Worm (Caenorhabditis elegans): ENCODE measurements around the gene klp-6.

klp-6 gene

ce11 chrIII:5030629-5031028, at the start of gene klp-6:
TSS of gene klp-6 (plus strand) at chrIII:5030929.
- TF ChIP-seq nhr-28 (tag; optimal IDR thresholded peaks at IDR 0.05) (no peak), lir-3 (tag; optimal IDR thresholded peaks at IDR 0.05; ENCODE audit: poor library complexity) (no peak), lsy-2 (tag; optimal IDR thresholded peaks at IDR 0.05) (no peak)

DNA sequence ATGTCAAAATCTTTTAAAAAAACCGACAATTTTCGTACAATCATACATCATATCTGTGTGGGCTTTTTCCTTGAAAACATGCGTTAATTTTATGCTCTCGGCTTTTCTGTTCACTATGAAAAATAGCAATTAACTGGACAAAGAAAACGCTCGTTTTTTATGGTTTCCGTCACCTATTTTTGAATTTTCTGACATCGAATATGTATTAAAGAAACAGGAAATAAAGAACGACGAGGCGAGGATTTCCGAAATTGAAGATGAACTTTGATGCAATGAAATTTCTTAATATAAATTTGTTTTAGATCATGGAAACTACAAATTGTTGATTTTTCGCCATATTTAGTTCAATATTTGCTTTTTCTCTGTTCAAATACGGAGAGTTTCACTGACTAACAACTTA, 46.8 kb upstream of the klp-6 start:
- TF ChIP-seq elt-2 (tag; optimal IDR thresholded peaks at IDR 0.05), result no peak
- no peak for TF ChIP-seq hpl-2 (GFP tag; optimal IDR thresholded peaks at IDR 0.05)
- no peak for TF ChIP-seq unc-98 (GFP tag; IDR thresholded peaks at IDR 0.05)
- no peak for TF ChIP-seq pqm-1 (tag; optimal IDR thresholded peaks at IDR 0.05)
- no peak for TF ChIP-seq F16B12.6 (tag; optimal IDR thresholded peaks at IDR 0.05)
- no peak for TF ChIP-seq nhr-28 (tag; optimal IDR thresholded peaks at IDR 0.05)
- TF ChIP-seq mef-2 (tag; optimal IDR thresholded peaks at IDR 0.05), result no peak
- no peak for TF ChIP-seq zip-4 (GFP tag; optimal IDR thresholded peaks at IDR 0.05)

DNA sequence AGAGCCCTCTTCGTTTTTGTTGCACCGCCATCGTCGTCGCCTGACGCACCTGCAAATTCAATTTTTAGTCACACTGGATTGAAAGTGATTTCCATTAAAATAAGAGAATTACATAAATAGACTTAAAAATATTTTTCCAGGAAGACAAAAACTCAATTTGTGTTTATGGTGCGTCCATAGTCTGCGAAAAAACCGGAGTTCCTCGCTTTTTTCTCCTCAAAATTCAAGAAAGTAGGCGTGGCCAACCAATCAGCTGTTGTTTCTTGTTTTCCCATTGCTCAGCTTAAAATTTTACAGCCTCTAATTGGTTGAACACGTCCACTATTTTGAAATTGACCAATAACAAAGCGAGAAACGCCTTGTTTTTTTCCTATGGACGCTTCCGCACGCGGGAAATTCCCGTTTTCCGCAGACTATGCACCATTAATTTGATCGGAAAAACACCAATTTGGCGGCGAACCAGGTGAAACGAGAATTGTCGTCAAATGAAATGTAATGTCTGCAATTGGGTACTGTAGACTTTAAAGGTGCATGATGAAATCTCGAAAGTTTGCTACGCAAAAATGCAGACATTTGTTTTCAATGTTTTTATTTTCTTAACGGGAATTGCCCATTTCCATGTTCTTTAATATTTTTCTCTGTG, 46.2 kb upstream of the klp-6 start, which contains the start of gene C27F2.7:
Gene C27F2.7 (minus strand): TSS at position 51 of the 643 bp plus-strand sequence.
- TF ChIP-seq isw-1 (GFP tag; IDR thresholded peaks at IDR 0.05) (no peak), tbx-2 (tag; optimal IDR thresholded peaks at IDR 0.05) (no peak), mep-1 (tag; optimal IDR thresholded peaks at IDR 0.05) (no peak), lin-39 (tag; optimal IDR thresholded peaks at IDR 0.05) (no peak)

DNA sequence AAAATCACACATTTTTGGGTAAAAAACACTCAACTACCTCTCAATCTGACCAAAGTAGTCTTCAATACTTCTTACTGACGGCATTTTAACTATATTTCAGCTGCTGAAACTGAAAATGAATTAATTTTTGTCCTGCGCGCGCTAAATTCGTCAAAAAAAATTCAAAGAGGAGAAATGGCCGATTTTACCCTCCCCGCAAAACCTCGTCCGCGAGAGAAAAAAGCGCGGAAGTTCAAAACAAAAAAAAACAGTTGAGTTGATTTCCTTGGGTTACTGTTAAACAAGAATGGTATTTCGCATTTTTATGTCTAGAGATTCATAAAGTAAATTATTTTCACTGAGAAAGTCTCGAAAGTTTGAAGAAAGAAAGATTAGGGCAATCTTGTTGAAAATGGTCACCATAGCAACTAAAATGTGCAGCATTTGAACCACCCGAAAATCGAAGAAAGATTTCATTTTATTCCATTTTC, 43.9 kb upstream of the klp-6 start, which contains the start of the genes C27F2.10 and wdr-60:
Gene C27F2.10 (minus strand): TSS at position 109 of the 470 bp plus-strand sequence.
Gene wdr-60 (plus strand): TSS at position 420 of the 470 bp plus-strand sequence.
- TF ChIP-seq isw-1 (GFP tag; IDR thresholded peaks at IDR 0.05), result 0 out of 2 replicates have a peak, but pooled peaks have one; percentile 1
- TF ChIP-seq fkh-8 (tag; optimal IDR thresholded peaks at IDR 0.05), result peak; percentile 24
- TF ChIP-seq rnt-1 (tag; optimal IDR thresholded peaks at IDR 0.05), result peak; percentile 88
- peak; percentile 57 for TF ChIP-seq tbx-2 (tag; optimal IDR thresholded peaks at IDR 0.05)
- peak; percentile 51 for TF ChIP-seq blmp-1 (tag; optimal IDR thresholded peaks at IDR 0.05)
- no peak for TF ChIP-seq unc-130 (tag; optimal IDR thresholded peaks at IDR 0.05)
- TF ChIP-seq lin-15B (tag; optimal IDR thresholded peaks at IDR 0.05), result peak; percentile 34
- no peak for TF ChIP-seq nhr-28 (tag; optimal IDR thresholded peaks at IDR 0.05)
- TF ChIP-seq nhr-71 (tag; optimal IDR thresholded peaks at IDR 0.05), result peak; percentile 56
- peak; percentile 10 for TF ChIP-seq snu-23 (GFP tag; optimal IDR thresholded peaks at IDR 0.05)
- no peak for TF ChIP-seq ceh-63 (GFP tag; optimal IDR thresholded peaks at IDR 0.05)
- peak; percentile 8 to 59 for TF ChIP-seq lsy-2 (tag; optimal IDR thresholded peaks at IDR 0.05)
- TF ChIP-seq efl-3 (GFP tag; optimal IDR thresholded peaks at IDR 0.05), result no peak
- TF ChIP-seq lin-35 (GFP tag; optimal IDR thresholded peaks at IDR 0.05), result peak; percentile 84 to 92
- no peak for TF ChIP-seq lin-14 (GFP tag; optimal IDR thresholded peaks at IDR 0.05)
- no peak for TF ChIP-seq zip-4 (GFP tag; optimal IDR thresholded peaks at IDR 0.05)
- TF ChIP-seq nhr-85 (tag), result peak; percentile 71
- peak; percentile 17 for TF ChIP-seq dsc-1 (tag; optimal IDR thresholded peaks at IDR 0.05)
- TF ChIP-seq unc-30 (tag; optimal IDR thresholded peaks at IDR 0.05), result no peak
- peak; percentile 57 for TF ChIP-seq nhr-47 (tag; optimal IDR thresholded peaks at IDR 0.05)
- no peak for TF ChIP-seq pax-3 (tag; optimal IDR thresholded peaks at IDR 0.05)
- peak; percentile 41 for TF ChIP-seq xbp-1 (tag; optimal IDR thresholded peaks at IDR 0.05)
- TF ChIP-seq nhr-20 (tag; optimal IDR thresholded peaks at IDR 0.05), result no peak
- TF ChIP-seq C16A3.4 (tag; optimal IDR thresholded peaks at IDR 0.05), result peak; percentile 10
- TF ChIP-seq lir-3 (tag; optimal IDR thresholded peaks at IDR 0.05; ENCODE audit: poor library complexity), result peak; percentile 64
- TF ChIP-seq C04F5.9 (tag; optimal IDR thresholded peaks at IDR 0.05), result no peak
- TF ChIP-seq nhr-12 (tag; optimal IDR thresholded peaks at IDR 0.05), result no peak
- no peak for TF ChIP-seq alr-1 (tag; optimal IDR thresholded peaks at IDR 0.05; ENCODE audit: borderline replicate concordance)
- TF ChIP-seq hlh-4 (tag; optimal IDR thresholded peaks at IDR 0.05), result no peak
- TF ChIP-seq aly-2 (tag; optimal IDR thresholded peaks at IDR 0.05), result no peak
- peak; percentile 61 for TF ChIP-seq ceh-90 (tag; optimal IDR thresholded peaks at IDR 0.05)
- TF ChIP-seq efl-1 (optimal IDR thresholded peaks at IDR 0.05), result peak; percentile 58 to 89
- peak; percentile 88 to 98 for TF ChIP-seq efl-1 (GFP tag; optimal IDR thresholded peaks at IDR 0.05 in 1 of 2)
- TF ChIP-seq ets-5 (GFP tag; IDR thresholded peaks at IDR 0.05), result no peak
- no peak for TF ChIP-seq Y116A8C.19 (tag; optimal IDR thresholded peaks at IDR 0.05; ENCODE audit: borderline replicate concordance)
- peak; percentile 75 to 89 (median 86) for TF ChIP-seq dpl-1 (GFP tag; optimal IDR thresholded peaks at IDR 0.05)
- TF ChIP-seq ceh-82 (tag; optimal IDR thresholded peaks at IDR 0.05), result peak in 1 of 3 experiments; percentile 16
